Fruit fly (Drosophila melanogaster) whole organism, embryonic: Measurements from ENCODE around the gene twf.
A peak's percentile ranks its signal among the peaks of the same experiment; 100 is the strongest.

ENCODE experiments used
- Adf1 ChIP-seq: fragments of 200-800 bp; sonication (Bioruptor generic); IDR thresholded peaks from 2 replicates; pipeline ENCODE4 v1.3.6; 2022; ENCODE audit warnings: missing biosample characterization, missing genetic modification characterization
- B-H1 ChIP-seq: fragments of 200-800 bp; sonication (Bioruptor generic); IDR thresholded peaks from 3 replicates; pipeline ENCODE4 v1.3.6; 2022; ENCODE audit warnings: missing biosample characterization, missing genetic modification characterization
- CG10979 ChIP-seq: fragments of 200-800 bp; sonication (Bioruptor generic); optimal IDR thresholded peaks from 2 replicates; lab custom pipeline; 2018; ENCODE audit warnings: missing biosample characterization, mild to moderate bottlenecking, missing genetic modification characterization, moderate library complexity
- CG11456 ChIP-seq: fragments of 200-800 bp; sonication (Bioruptor generic); IDR thresholded peaks from 3 replicates; pipeline ENCODE4 v1.3.6; 2022; ENCODE audit warnings: missing biosample characterization, missing genetic modification characterization
- CG1233 ChIP-seq: fragments of 200-800 bp; sonication (Bioruptor generic); optimal IDR thresholded peaks from 4 replicates; lab custom pipeline; 2018; ENCODE audit warnings: missing biosample characterization, mild to moderate bottlenecking, missing genetic modification characterization
- CG12942 ChIP-seq: fragments of 200-800 bp; sonication (Bioruptor generic); optimal IDR thresholded peaks from 3 replicates; lab custom pipeline; 2016; ENCODE audit warnings: missing biosample characterization, missing genetic modification characterization
- CG13287 ChIP-seq: fragments of 200-800 bp; sonication (Bioruptor generic); IDR thresholded peaks from 2 replicates; pipeline ENCODE4 v1.3.6; 2022; ENCODE audit warnings: missing biosample characterization, missing genetic modification characterization; ENCODE audit not compliant: partially characterized antibody
- CG13424 ChIP-seq: fragments of 200-800 bp; sonication (Bioruptor generic); optimal IDR thresholded peaks from 2 replicates; lab custom pipeline; 2019; ENCODE audit warnings: missing biosample characterization, mild to moderate bottlenecking, missing genetic modification characterization, moderate library complexity
- CG13775 ChIP-seq: fragments of 200-800 bp; sonication (Bioruptor generic); optimal IDR thresholded peaks from 3 replicates; lab custom pipeline; 2017; ENCODE audit warnings: missing biosample characterization, mild to moderate bottlenecking, missing genetic modification characterization
- CG13894 ChIP-seq: fragments of 200-800 bp; sonication (Bioruptor generic); optimal IDR thresholded peaks from 3 replicates; lab custom pipeline; 2018; ENCODE audit warnings: missing biosample characterization, mild to moderate bottlenecking, missing genetic modification characterization, moderate library complexity
- CG14441 ChIP-seq: fragments of 200-800 bp; sonication (Bioruptor generic); IDR thresholded peaks from 2 replicates; pipeline ENCODE4 v1.3.6; 2022; ENCODE audit warnings: missing biosample characterization, missing genetic modification characterization
- CG15073 ChIP-seq: fragments of 200-800 bp; sonication (Bioruptor generic); optimal IDR thresholded peaks from 2 replicates; lab custom pipeline; 2016; ENCODE audit warnings: missing biosample characterization, missing genetic modification characterization
- CG17829 ChIP-seq: fragments of 200-800 bp; optimal IDR thresholded peaks from 2 replicates; lab custom pipeline; 2019; ENCODE audit warnings: missing biosample characterization, mild to moderate bottlenecking, missing genetic modification characterization, moderate library complexity
- CG18011 ChIP-seq: fragments of 200-800 bp; sonication (Bioruptor generic); optimal IDR thresholded peaks from 2 replicates; lab custom pipeline; 2017; ENCODE audit warnings: missing biosample characterization, missing genetic modification characterization, mild to moderate bottlenecking, moderate library complexity, missing genotype
- CG18599 ChIP-seq: fragments of 200-800 bp; sonication (Bioruptor generic); optimal IDR thresholded peaks from 3 replicates; lab custom pipeline; 2017; ENCODE audit warnings: missing biosample characterization, missing genetic modification characterization, mild to moderate bottlenecking, moderate library complexity, missing genetic modification reagents
- CG2678 ChIP-seq: fragments of 200-800 bp; sonication (Bioruptor generic); optimal IDR thresholded peaks from 3 replicates; lab custom pipeline; 2019; ENCODE audit warnings: missing biosample characterization, mild to moderate bottlenecking, missing genetic modification characterization, moderate library complexity
- CG3281 ChIP-seq: fragments of 200-800 bp; sonication (Bioruptor generic); optimal IDR thresholded peaks from 3 replicates; lab custom pipeline; 2017; ENCODE audit warnings: missing biosample characterization, mild to moderate bottlenecking, missing genetic modification characterization
- CG34224 ChIP-seq: fragments of 200-800 bp; sonication (Bioruptor generic); IDR thresholded peaks from 3 replicates; pipeline ENCODE4 v1.3.6; 2022; ENCODE audit warnings: missing biosample characterization, missing genetic modification characterization; ENCODE audit not compliant: partially characterized antibody
- CG4730 ChIP-seq: fragments of 200-800 bp; sonication (Bioruptor generic); IDR thresholded peaks from 2 replicates; pipeline ENCODE4 v1.3.6; 2022; ENCODE audit warnings: missing biosample characterization, missing genetic modification characterization
- CG6683 ChIP-seq: fragments of 200-800 bp; sonication (Bioruptor generic); optimal IDR thresholded peaks from 2 replicates; lab custom pipeline; 2017; ENCODE audit warnings: missing biosample characterization, mild to moderate bottlenecking, missing genetic modification characterization, missing genetic modification reagents
- CG7786 ChIP-seq: fragments of 200-800 bp; sonication (Bioruptor generic); optimal IDR thresholded peaks from 2 replicates; lab custom pipeline; 2016; ENCODE audit warnings: missing biosample characterization, missing genetic modification characterization
- CHES-1-like ChIP-seq: fragments of 200-800 bp; sonication (Bioruptor generic); optimal IDR thresholded peaks from 2 replicates; lab custom pipeline; 2016; ENCODE audit warnings: missing biosample characterization, missing genetic modification characterization
- H15 ChIP-seq: fragments of 200-800 bp; sonication (Bioruptor generic); IDR thresholded peaks from 3 replicates; pipeline ENCODE4 v1.3.6; 2022; ENCODE audit warnings: missing biosample characterization, missing genetic modification characterization
- HHEX ChIP-seq: fragments of 200-800 bp; sonication (Bioruptor generic); optimal IDR thresholded peaks from 3 replicates; lab custom pipeline; 2017; ENCODE audit warnings: missing biosample characterization, mild to moderate bottlenecking, missing genetic modification characterization, missing genetic modification reagents
- Hey ChIP-seq: fragments of 200-800 bp; sonication (Bioruptor generic); optimal IDR thresholded peaks from 3 replicates; lab custom pipeline; 2018; ENCODE audit warnings: missing biosample characterization, mild to moderate bottlenecking, missing genetic modification characterization
- Hr3 ChIP-seq: fragments of 200-800 bp; sonication (Bioruptor generic); optimal IDR thresholded peaks from 3 replicates; lab custom pipeline; 2016; ENCODE audit warnings: missing biosample characterization, missing genetic modification characterization
- Hr51 ChIP-seq, 2 experiments: fragments of 200-800 bp; sonication (Bioruptor generic); optimal IDR thresholded peaks; 2 replicates in 1 of 2; 3 replicates in 1 of 2; lab custom pipeline; 2016 to 2018; ENCODE audit warnings: missing biosample characterization in 2 of 2, missing genetic modification characterization in 2 of 2, mild to moderate bottlenecking in 1 of 2, moderate library complexity in 1 of 2
- Jarid2 ChIP-seq: fragments of 200-800 bp; sonication (Bioruptor generic); optimal IDR thresholded peaks from 3 replicates; lab custom pipeline; 2017; ENCODE audit warnings: mild to moderate bottlenecking, missing biosample characterization, missing genetic modification reagents, missing genetic modification characterization
- NC2α ChIP-seq: fragments of 200-800 bp; sonication (Bioruptor generic); optimal IDR thresholded peaks from 2 replicates; lab custom pipeline; 2016; ENCODE audit warnings: missing biosample characterization, missing genetic modification characterization
- NC2β ChIP-seq: fragments of 200-800 bp; sonication (Bioruptor generic); optimal IDR thresholded peaks from 2 replicates; lab custom pipeline; 2016; ENCODE audit warnings: missing biosample characterization, missing genetic modification characterization
- Side ChIP-seq: fragments of 200-800 bp; sonication (Bioruptor generic); optimal IDR thresholded peaks from 2 replicates; lab custom pipeline; 2016; ENCODE audit warnings: missing biosample characterization, missing genetic modification characterization
- Sin3A ChIP-seq: fragments of >200 bp; optimal IDR thresholded peaks from 2 replicates; lab custom pipeline; 2018
- YL-1 ChIP-seq: fragments of 200-800 bp; sonication (Bioruptor generic); optimal IDR thresholded peaks from 3 replicates; lab custom pipeline; 2017; ENCODE audit warnings: missing biosample characterization, mild to moderate bottlenecking, missing genetic modification characterization
- crol ChIP-seq: fragments of 200-800 bp; sonication (Bioruptor generic); IDR thresholded peaks from 2 replicates; pipeline ENCODE4 v1.3.6; 2022; ENCODE audit warnings: missing biosample characterization, missing genetic modification characterization
- ewg ChIP-seq: fragments of 200-800 bp; sonication (Bioruptor generic); optimal IDR thresholded peaks from 3 replicates; lab custom pipeline; 2017; ENCODE audit warnings: mild to moderate bottlenecking, missing biosample characterization, missing genetic modification reagents, missing genetic modification characterization
- eyg ChIP-seq: fragments of 200-800 bp; sonication (Bioruptor generic); optimal IDR thresholded peaks from 3 replicates; lab custom pipeline; 2016; ENCODE audit warnings: missing biosample characterization, missing genetic modification characterization
- hth ChIP-seq: fragments of >200 bp; optimal IDR thresholded peaks from 2 replicates; lab custom pipeline; 2017; ENCODE audit warnings: inconsistent platforms
- ken ChIP-seq: fragments of 200-800 bp; sonication (Bioruptor generic); IDR thresholded peaks from 3 replicates; pipeline ENCODE4 v1.3.6; 2022; ENCODE audit warnings: missing biosample characterization, missing genetic modification characterization
- kni ChIP-seq: fragments of 200-800 bp; sonication (Bioruptor generic); optimal IDR thresholded peaks from 3 replicates; lab custom pipeline; 2017; ENCODE audit warnings: mild to moderate bottlenecking, missing biosample characterization, missing genetic modification reagents, missing genetic modification characterization
- lab ChIP-seq: fragments of 200-800 bp; sonication (Bioruptor generic); optimal IDR thresholded peaks from 3 replicates; lab custom pipeline; 2017; ENCODE audit warnings: missing biosample characterization, missing genetic modification characterization, mild to moderate bottlenecking, moderate library complexity, missing genetic modification reagents
- lilli ChIP-seq: fragments of 200-800 bp; sonication (Bioruptor generic); optimal IDR thresholded peaks from 3 replicates; lab custom pipeline; 2016; ENCODE audit warnings: missing biosample characterization, missing genetic modification characterization
- lov ChIP-seq, 2 experiments: fragments of 200-800 bp in 1 of 2; fragments of >200 bp in 1 of 2; sonication (Bioruptor generic) in 1 of 2; IDR thresholded peaks in 1 of 2; optimal IDR thresholded peaks in 1 of 2; 2 replicates in 1 of 2; 3 replicates in 1 of 2; pipeline versions ENCODE4 v1.3.6 to Lab custom; 2017 to 2022; ENCODE audit warnings: missing biosample characterization in 1 of 2, missing genetic modification characterization in 1 of 2
- nmo ChIP-seq: fragments of 200-800 bp; sonication (Bioruptor generic); optimal IDR thresholded peaks from 2 replicates; lab custom pipeline; 2018; ENCODE audit warnings: missing biosample characterization, mild to moderate bottlenecking, missing genetic modification characterization, moderate library complexity
- pnt ChIP-seq: fragments of 200-800 bp; sonication (Bioruptor generic); optimal IDR thresholded peaks from 3 replicates; lab custom pipeline; 2016; ENCODE audit warnings: missing biosample characterization, missing genetic modification characterization
- ranshi ChIP-seq: fragments of 200-800 bp; sonication (Bioruptor generic); IDR thresholded peaks from 2 replicates; pipeline ENCODE4 v1.3.6; 2022; ENCODE audit warnings: missing biosample characterization, missing genetic modification characterization
- vnd ChIP-seq: fragments of 200-800 bp; sonication (Bioruptor generic); IDR thresholded peaks from 3 replicates; pipeline ENCODE4 v1.3.6; 2022; ENCODE audit warnings: missing biosample characterization, missing genetic modification characterization; ENCODE audit not compliant: partially characterized antibody
- z ChIP-seq: fragments of 200-800 bp; sonication (Bioruptor generic); IDR thresholded peaks from 3 replicates; pipeline ENCODE4 v1.3.6; 2022; ENCODE audit warnings: missing biosample characterization, missing genetic modification characterization
- zfh2 ChIP-seq: fragments of 200-800 bp; sonication (Bioruptor generic); optimal IDR thresholded peaks from 2 replicates; lab custom pipeline; 2016; ENCODE audit warnings: missing biosample characterization, missing genetic modification characterization

twf gene

dm6 chr3R:14088887-14089567, 33.4 kb upstream of the twf start, which contains the start of gene Npc2b (continued):
- TF ChIP-seq kni, result peak; percentile 3
- no peak for TF ChIP-seq vnd (GFP tag; lab: Robert Waterston, UW)
- TF ChIP-seq CG6683 (GFP tag; lab: Kevin White, UChicago), result peak; percentile 23
- TF ChIP-seq CG10979, result peak; percentile 56
- TF ChIP-seq Sin3A (lab: Kevin White, UChicago), result no peak
- peak; percentile 38 for TF ChIP-seq CHES-1-like
- peak; percentile 68 for TF ChIP-seq lab (GFP tag; lab: Kevin White, UChicago)
- peak; percentile 34 for TF ChIP-seq zfh2 (GFP tag; lab: Kevin White, UChicago)
- TF ChIP-seq CG13424, result peak; percentile 50
- no peak for TF ChIP-seq z
- peak; percentile 39; the same call in 1 of the 2 replicates for TF ChIP-seq CG13287 (GFP tag; lab: Robert Waterston, UW)
- TF ChIP-seq B-H1, result no peak; the same call in 2 of the 3 replicates
- TF ChIP-seq NC2β, result peak; percentile 46
- peak; percentile 12 for TF ChIP-seq ewg (GFP tag; lab: Kevin White, UChicago)
- TF ChIP-seq CG17829 (tag; lab: Kevin White, UChicago), result peak; percentile 21
- TF ChIP-seq CG34224 (GFP tag; lab: Robert Waterston, UW), result no peak
- peak; percentile 33 for TF ChIP-seq Side (GFP tag; lab: Kevin White, UChicago)
- peak; percentile 4 for TF ChIP-seq CG13775 (GFP tag; lab: Kevin White, UChicago)
- TF ChIP-seq CG7786 (GFP tag; lab: Kevin White, UChicago), result peak; percentile 11
- peak; percentile 52 to 53 for TF ChIP-seq Hr51 (GFP tag; optimal IDR thresholded peaks at IDR 0.05; lab: Kevin White, UChicago)
- TF ChIP-seq CG1233 (GFP tag; lab: Kevin White, UChicago), result peak; percentile 54
- TF ChIP-seq NC2α (GFP tag; lab: Kevin White, UChicago), result peak; percentile 20
- TF ChIP-seq CG13894 (tag; lab: Kevin White, UChicago), result peak; percentile 49
- TF ChIP-seq CG18599, result peak; percentile 34
- peak; percentile 76 for TF ChIP-seq lilli (GFP tag; lab: Kevin White, UChicago)
- TF ChIP-seq nmo (GFP tag; lab: Kevin White, UChicago), result peak; percentile 70
- peak; percentile 34 for TF ChIP-seq pnt (GFP tag; lab: Kevin White, UChicago)
- no peak for TF ChIP-seq CG18011 (GFP tag; lab: Kevin White, UChicago)
- peak; percentile 5; the same call in 1 of the 2 replicates for TF ChIP-seq CG4730 (GFP tag; lab: Robert Waterston, UW)
- peak; percentile 81 for TF ChIP-seq CG11456 (GFP tag; lab: Robert Waterston, UW)
- peak; percentile 20; the same call in 1 of the 2 replicates for TF ChIP-seq CG14441 (GFP tag; lab: Robert Waterston, UW)
- peak; percentile 3 for TF ChIP-seq eyg
- peak; percentile 50; the same call in 2 of the 3 replicates for TF ChIP-seq ken
- TF ChIP-seq ranshi (GFP tag; lab: Robert Waterston, UW), result 0 out of 2 replicates have a peak, but pooled peaks have one; percentile 16
- TF ChIP-seq hth (lab: Kevin White, UChicago), result no peak
- peak; percentile 58 for TF ChIP-seq Hr3 (GFP tag; lab: Kevin White, UChicago)
- TF ChIP-seq Hey (tag; lab: Kevin White, UChicago), result no peak
- 0 out of 3 replicates have a peak, but pooled peaks have one; percentile 36 for TF ChIP-seq H15 (GFP tag; lab: Robert Waterston, UW)
- no peak for TF ChIP-seq lov (optimal IDR thresholded peaks at IDR 0.05; lab: Kevin White, UChicago)
- 0 out of 3 replicates have a peak, but pooled peaks have one; percentile 3 for TF ChIP-seq lov (GFP tag; IDR thresholded peaks at IDR 0.05; lab: Robert Waterston, UW)
- TF ChIP-seq CG12942, result peak; percentile 30
- TF ChIP-seq crol (GFP tag; lab: Robert Waterston, UW), result no peak
- TF ChIP-seq CG15073, result no peak
- peak; percentile 34 for TF ChIP-seq Jarid2 (GFP tag; lab: Kevin White, UChicago)
- peak; percentile 7; the same call in 1 of the 2 replicates for TF ChIP-seq Adf1 (GFP tag; lab: Robert Waterston, UW)
- peak; percentile 17 for TF ChIP-seq HHEX (GFP tag; lab: Kevin White, UChicago)
- TF ChIP-seq CG2678 (tag; lab: Kevin White, UChicago), result peak; percentile 32
- TF ChIP-seq YL-1 (GFP tag; lab: Kevin White, UChicago), result peak; percentile 8
- peak; percentile 17 for TF ChIP-seq CG3281 (GFP tag; lab: Kevin White, UChicago)
